Worm (Caenorhabditis elegans): ENCODE measurements around the gene K07F5.22.

K07F5.22 gene

ce11 chrIV:9840984-9841590, 23.8 kb upstream of the K07F5.22 start, which contains the start of the genes kin-24 and msp-56:
TSS of gene kin-24 (minus strand) at chrIV:9841084.
TSS of gene msp-56 (plus strand) at chrIV:9841540.
- TF ChIP-seq T22C8.4 (GFP tag; IDR thresholded peaks at IDR 0.05): no peak
- TF ChIP-seq ref-1 (GFP tag; conservative IDR thresholded peaks at IDR 0.05): no peak
- TF ChIP-seq ztf-29 (GFP tag; IDR thresholded peaks at IDR 0.05): no peak
- no peak for TF ChIP-seq cog-1 (tag; optimal IDR thresholded peaks at IDR 0.05)
- TF ChIP-seq med-1 (GFP tag; optimal IDR thresholded peaks at IDR 0.05; ENCODE audit: insufficient read depth): no peak
- TF ChIP-seq ztf-23 (GFP tag; IDR thresholded peaks at IDR 0.05): no peak
- no peak for TF ChIP-seq tab-1 (GFP tag; IDR thresholded peaks at IDR 0.05)
- TF ChIP-seq flt-1 (GFP tag; IDR thresholded peaks at IDR 0.05): no peak
- TF ChIP-seq klf-2 (GFP tag; conservative IDR thresholded peaks at IDR 0.05): no peak

- no peak for TF ChIP-seq ztf-23 (GFP tag; IDR thresholded peaks at IDR 0.05)
- TF ChIP-seq flt-1 (GFP tag; IDR thresholded peaks at IDR 0.05): no peak
- TF ChIP-seq ref-1 (GFP tag; conservative IDR thresholded peaks at IDR 0.05): no peak
- TF ChIP-seq klf-2 (GFP tag; conservative IDR thresholded peaks at IDR 0.05): no peak
- TF ChIP-seq ztf-29 (GFP tag; IDR thresholded peaks at IDR 0.05): no peak
- no peak for TF ChIP-seq med-1 (GFP tag; optimal IDR thresholded peaks at IDR 0.05; ENCODE audit: insufficient read depth)
Measured at ce11 chrIV:9842071-9842470, 22.8 kb upstream of the K07F5.22 start, which contains the start of gene K07F5.17. TSS of gene K07F5.17 (plus strand) at chrIV:9842371.

ce11 chrIV:9843760-9844159, 21.1 kb upstream of the K07F5.22 start, which contains the start of gene nspd-2:
TSS of gene nspd-2 (plus strand) at chrIV:9844060.
- TF ChIP-seq tab-1 (GFP tag; IDR thresholded peaks at IDR 0.05) (no peak), flt-1 (GFP tag; IDR thresholded peaks at IDR 0.05) (no peak), ztf-23 (GFP tag; IDR thresholded peaks at IDR 0.05) (no peak), med-1 (GFP tag; optimal IDR thresholded peaks at IDR 0.05; ENCODE audit: insufficient read depth) (no peak), T22C8.4 (GFP tag; IDR thresholded peaks at IDR 0.05) (no peak), ref-1 (GFP tag; conservative IDR thresholded peaks at IDR 0.05) (no peak), ztf-29 (GFP tag; IDR thresholded peaks at IDR 0.05) (no peak), klf-2 (GFP tag; conservative IDR thresholded peaks at IDR 0.05) (no peak), cog-1 (tag; optimal IDR thresholded peaks at IDR 0.05) (no peak)

- TF ChIP-seq ztf-23 (GFP tag; IDR thresholded peaks at IDR 0.05) (no peak), flt-1 (GFP tag; IDR thresholded peaks at IDR 0.05) (no peak), ref-1 (GFP tag; conservative IDR thresholded peaks at IDR 0.05) (no peak), cog-1 (tag; optimal IDR thresholded peaks at IDR 0.05) (no peak), klf-2 (GFP tag; conservative IDR thresholded peaks at IDR 0.05) (no peak), tab-1 (GFP tag; IDR thresholded peaks at IDR 0.05) (no peak), ztf-29 (GFP tag; IDR thresholded peaks at IDR 0.05) (no peak), T22C8.4 (GFP tag; IDR thresholded peaks at IDR 0.05) (no peak), med-1 (GFP tag; optimal IDR thresholded peaks at IDR 0.05; ENCODE audit: insufficient read depth) (no peak)
Measured at ce11 chrIV:9846574-9846973, 18.3 kb upstream of the K07F5.22 start, which contains the start of gene K07F5.6. TSS of gene K07F5.6 (minus strand) at chrIV:9846674.

DNA sequence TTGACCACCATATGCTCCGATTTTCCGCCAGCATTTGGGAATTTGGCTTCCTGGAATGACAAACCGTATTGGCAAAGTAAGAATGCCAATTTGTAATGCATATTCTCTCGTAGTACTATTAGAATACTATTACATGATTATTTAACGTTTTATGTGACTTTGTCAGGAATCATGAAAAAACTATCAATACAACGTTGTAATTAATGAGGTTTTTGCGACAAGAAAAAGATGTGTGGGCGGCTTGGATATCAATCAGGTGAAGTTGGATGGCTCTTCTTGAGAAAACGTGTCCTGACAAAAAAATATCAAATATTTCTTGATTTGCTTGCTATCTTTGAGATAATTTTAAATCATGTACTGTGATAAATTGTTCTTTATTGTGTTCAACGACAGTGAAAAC, 16.8 kb upstream of the K07F5.22 start, which contains the start of gene K07F5.7:
TSS of gene K07F5.7 (minus strand) at position 101 of the 400 bp plus-strand sequence.
- TF ChIP-seq med-1 (GFP tag; optimal IDR thresholded peaks at IDR 0.05; ENCODE audit: insufficient read depth) (no peak), ref-1 (GFP tag; conservative IDR thresholded peaks at IDR 0.05) (no peak), cog-1 (tag; optimal IDR thresholded peaks at IDR 0.05) (no peak), ztf-23 (GFP tag; IDR thresholded peaks at IDR 0.05) (no peak), ztf-29 (GFP tag; IDR thresholded peaks at IDR 0.05) (no peak), T22C8.4 (GFP tag; IDR thresholded peaks at IDR 0.05) (no peak), klf-2 (GFP tag; conservative IDR thresholded peaks at IDR 0.05) (no peak), tab-1 (GFP tag; IDR thresholded peaks at IDR 0.05) (no peak), flt-1 (GFP tag; IDR thresholded peaks at IDR 0.05) (no peak)

ce11 chrIV:9849624-9850023, 15.3 kb upstream of the K07F5.22 start, which contains the start of gene K07F5.8:
TSS of gene K07F5.8 (minus strand) at chrIV:9849724.
- TF ChIP-seq tab-1 (GFP tag; IDR thresholded peaks at IDR 0.05) (no peak), klf-2 (GFP tag; conservative IDR thresholded peaks at IDR 0.05) (no peak), T22C8.4 (GFP tag; IDR thresholded peaks at IDR 0.05) (no peak), ztf-29 (GFP tag; IDR thresholded peaks at IDR 0.05) (no peak), med-1 (GFP tag; optimal IDR thresholded peaks at IDR 0.05; ENCODE audit: insufficient read depth) (no peak), ztf-23 (GFP tag; IDR thresholded peaks at IDR 0.05) (no peak), cog-1 (tag; optimal IDR thresholded peaks at IDR 0.05) (no peak), flt-1 (GFP tag; IDR thresholded peaks at IDR 0.05) (no peak)

DNA sequence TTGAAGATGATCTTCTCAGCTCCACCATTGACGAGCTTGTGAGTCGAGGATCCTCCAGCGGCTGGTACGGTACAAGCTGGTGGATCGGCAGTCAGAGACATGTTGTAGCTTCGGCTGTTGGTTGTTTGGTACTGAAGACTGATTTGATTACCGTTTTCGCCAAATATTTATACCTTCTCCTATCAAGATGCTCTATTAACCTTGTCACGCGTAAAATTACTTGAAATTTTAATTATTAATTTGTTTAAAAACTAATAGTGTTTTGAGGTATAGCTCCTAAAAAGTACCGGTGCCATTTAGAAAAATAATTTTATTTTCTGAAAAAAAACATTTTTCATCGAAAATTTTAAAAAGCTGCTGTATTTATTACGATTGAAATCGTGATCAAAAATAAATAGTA, 13.9 kb upstream of the K07F5.22 start, which contains the start of gene ssp-10:
TSS of gene ssp-10 (minus strand) at position 101 of the 400 bp plus-strand sequence.
- TF ChIP-seq med-1 (GFP tag; optimal IDR thresholded peaks at IDR 0.05; ENCODE audit: insufficient read depth) (no peak), tab-1 (GFP tag; IDR thresholded peaks at IDR 0.05) (no peak), T22C8.4 (GFP tag; IDR thresholded peaks at IDR 0.05) (no peak), klf-2 (GFP tag; conservative IDR thresholded peaks at IDR 0.05) (no peak), cog-1 (tag; optimal IDR thresholded peaks at IDR 0.05) (no peak), ztf-29 (GFP tag; IDR thresholded peaks at IDR 0.05) (no peak), flt-1 (GFP tag; IDR thresholded peaks at IDR 0.05) (no peak)

DNA sequence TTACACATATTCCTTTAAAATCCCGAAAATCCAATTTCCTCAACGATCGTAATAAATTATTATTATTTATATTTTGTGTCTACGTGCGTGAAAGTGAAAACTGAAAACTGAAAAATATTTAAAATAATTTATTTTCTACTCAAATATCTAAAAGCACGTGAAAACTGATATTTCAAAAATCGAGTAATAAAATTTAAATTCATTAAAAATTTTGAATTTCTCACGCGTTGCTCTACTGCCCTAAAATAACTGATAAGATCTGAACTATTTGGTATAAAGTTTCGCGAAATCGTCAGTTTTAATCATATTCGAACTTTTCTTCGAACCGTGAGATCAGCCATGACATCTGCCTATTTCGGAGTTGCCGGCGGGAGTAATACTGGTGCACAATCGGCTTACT, 12.6 kb upstream of the K07F5.22 start, which contains the start of gene ssq-1:
TSS of gene ssq-1 (plus strand) at position 301 of the 400 bp plus-strand sequence.
- TF ChIP-seq cog-1 (tag; optimal IDR thresholded peaks at IDR 0.05) (no peak), ztf-23 (GFP tag; IDR thresholded peaks at IDR 0.05) (no peak), flt-1 (GFP tag; IDR thresholded peaks at IDR 0.05) (no peak), ztf-29 (GFP tag; IDR thresholded peaks at IDR 0.05) (no peak), ref-1 (GFP tag; conservative IDR thresholded peaks at IDR 0.05) (no peak), tab-1 (GFP tag; IDR thresholded peaks at IDR 0.05) (no peak), med-1 (GFP tag; optimal IDR thresholded peaks at IDR 0.05; ENCODE audit: insufficient read depth) (no peak), klf-2 (GFP tag; conservative IDR thresholded peaks at IDR 0.05) (no peak), T22C8.4 (GFP tag; IDR thresholded peaks at IDR 0.05) (no peak)

ce11 chrIV:9852818-9853466, 11.9 kb upstream of the K07F5.22 start:
- TF ChIP-seq ref-1 (GFP tag; conservative IDR thresholded peaks at IDR 0.05) (no peak), ztf-23 (GFP tag; IDR thresholded peaks at IDR 0.05) (no peak), tab-1 (GFP tag; IDR thresholded peaks at IDR 0.05) (no peak), cog-1 (tag; optimal IDR thresholded peaks at IDR 0.05) (no peak), flt-1 (GFP tag; IDR thresholded peaks at IDR 0.05) (no peak), med-1 (GFP tag; optimal IDR thresholded peaks at IDR 0.05; ENCODE audit: insufficient read depth) (no peak), T22C8.4 (GFP tag; IDR thresholded peaks at IDR 0.05) (no peak), klf-2 (GFP tag; conservative IDR thresholded peaks at IDR 0.05) (no peak), ztf-29 (GFP tag; IDR thresholded peaks at IDR 0.05) (no peak)

Measured in whole organism, midembryonic.